Fruit fly (Drosophila melanogaster): Measurements from ENCODE around the gene CG13760.

CG13760 gene

dm6 chrX:2581793-2582503, 3.6 kb downstream of the CG13760 start (continued):
- TF ChIP-seq CG34224 (GFP tag; IDR thresholded peaks at IDR 0.05; ENCODE audit: partially characterized antibody): no peak
- TF ChIP-seq psq (GFP tag; optimal IDR thresholded peaks at IDR 0.05): no peak
- TF ChIP-seq unc-4 (GFP tag; IDR thresholded peaks at IDR 0.05; ENCODE audit: partially characterized antibody): no peak
- TF ChIP-seq usp (GFP tag; optimal IDR thresholded peaks at IDR 0.05): no peak
- peak; percentile 78 for TF ChIP-seq CG3281 (GFP tag; optimal IDR thresholded peaks at IDR 0.05)
- no peak for TF ChIP-seq sc (optimal IDR thresholded peaks at IDR 0.05)
- no peak for TF ChIP-seq sc (GFP tag; optimal IDR thresholded peaks at IDR 0.05)
- TF ChIP-seq gro (GFP tag; optimal IDR thresholded peaks at IDR 0.05): peak; percentile 67
- no peak for TF ChIP-seq insv (GFP tag; optimal IDR thresholded peaks at IDR 0.05)
- TF ChIP-seq CG13424 (tag; optimal IDR thresholded peaks at IDR 0.05): peak; percentile 61
- peak; percentile 57 for TF ChIP-seq luna (GFP tag; optimal IDR thresholded peaks at IDR 0.05)
- TF ChIP-seq dpn (GFP tag; optimal IDR thresholded peaks at IDR 0.05): peak; percentile 82 to 84
- TF ChIP-seq tna (GFP tag; IDR thresholded peaks at IDR 0.05; ENCODE audit: partially characterized antibody): no peak
- no peak for TF ChIP-seq CG4707 (GFP tag; optimal IDR thresholded peaks at IDR 0.05)
- TF ChIP-seq ham (GFP tag; IDR thresholded peaks at IDR 0.05): peak; percentile 43; the same call in 1 of the 2 replicates
- TF ChIP-seq Dad (GFP tag; optimal IDR thresholded peaks at IDR 0.05): peak; percentile 79
- no peak for TF ChIP-seq sqz (GFP tag; optimal IDR thresholded peaks at IDR 0.05)
- no peak for TF ChIP-seq lbe (GFP tag; optimal IDR thresholded peaks at IDR 0.05)
- no peak for TF ChIP-seq twi (tag; optimal IDR thresholded peaks at IDR 0.05)
- TF ChIP-seq nom (GFP tag; optimal IDR thresholded peaks at IDR 0.05): no peak
- TF ChIP-seq CG17361 (GFP tag; IDR thresholded peaks at IDR 0.05): peak; percentile 65; the same call in 2 of the 3 replicates
- TF ChIP-seq fu2 (GFP tag; optimal IDR thresholded peaks at IDR 0.05): peak; percentile 70
- TF ChIP-seq CG12744 (GFP tag; optimal IDR thresholded peaks at IDR 0.05): peak; percentile 41
- TF ChIP-seq knrl (GFP tag; IDR thresholded peaks at IDR 0.05; ENCODE audit: partially characterized antibody): no peak
- no peak for TF ChIP-seq run (tag; optimal IDR thresholded peaks at IDR 0.05)
- TF ChIP-seq lab (GFP tag; optimal IDR thresholded peaks at IDR 0.05): peak; percentile 95
- TF ChIP-seq bigmax (GFP tag; optimal IDR thresholded peaks at IDR 0.05): no peak
- TF ChIP-seq hb (GFP tag; IDR thresholded peaks at IDR 0.05; ENCODE audit: partially characterized antibody): no peak
- peak; percentile 61 for TF ChIP-seq Taf1 (GFP tag; IDR thresholded peaks at IDR 0.05)
- TF ChIP-seq CG30431 (GFP tag; optimal IDR thresholded peaks at IDR 0.05): peak; percentile 49
- TF ChIP-seq oc (tag; optimal IDR thresholded peaks at IDR 0.05): peak; percentile 29
- no peak for TF ChIP-seq CG7745 (tag; optimal IDR thresholded peaks at IDR 0.05)
- TF ChIP-seq Trl (optimal IDR thresholded peaks at IDR 0.05): no peak
- peak; percentile 73 for TF ChIP-seq Trl (GFP tag; optimal IDR thresholded peaks at IDR 0.05)
- no peak for TF ChIP-seq dan (GFP tag; IDR thresholded peaks at IDR 0.05)
- TF ChIP-seq H15 (GFP tag; IDR thresholded peaks at IDR 0.05): peak; percentile 51; the same call in 1 of the 3 replicates
- peak; percentile 71; the same call in 2 of the 3 replicates for TF ChIP-seq CG11093 (GFP tag; IDR thresholded peaks at IDR 0.05)
- no peak for TF ChIP-seq CG6791 (GFP tag; IDR thresholded peaks at IDR 0.05; ENCODE audit: partially characterized antibody)
- TF ChIP-seq wor (GFP tag; IDR thresholded peaks at IDR 0.05): peak; percentile 32; the same call in 1 of the 2 replicates
- TF ChIP-seq CG11247 (GFP tag; IDR thresholded peaks at IDR 0.05): peak; percentile 54; the same call in 1 of the 2 replicates
- TF ChIP-seq CG8089 (GFP tag; optimal IDR thresholded peaks at IDR 0.05): peak; percentile 42
- no peak for TF ChIP-seq CG7271 (tag; optimal IDR thresholded peaks at IDR 0.05)
- TF ChIP-seq CG17829 (tag; optimal IDR thresholded peaks at IDR 0.05): peak; percentile 1
- 0 out of 2 replicates have a peak, but pooled peaks have one; percentile 36 for TF ChIP-seq ara (GFP tag; IDR thresholded peaks at IDR 0.05)
- TF ChIP-seq gem (tag; optimal IDR thresholded peaks at IDR 0.05): peak; percentile 80
- no peak for TF ChIP-seq prd (optimal IDR thresholded peaks at IDR 0.05)
- TF ChIP-seq prd (GFP tag; IDR thresholded peaks at IDR 0.05): peak; percentile 86
- TF ChIP-seq inv (GFP tag; IDR thresholded peaks at IDR 0.05; ENCODE audit: partially characterized antibody): no peak
- TF ChIP-seq CG2889 (GFP tag; IDR thresholded peaks at IDR 0.05): peak; percentile 76; the same call in 1 of the 3 replicates
- TF ChIP-seq Lim3 (GFP tag; IDR thresholded peaks at IDR 0.05): 0 out of 2 replicates have a peak, but pooled peaks have one; percentile 18

Measured in whole organism, embryonic.